Fruit fly (Drosophila melanogaster): ENCODE results near the gene lz.

DNA sequence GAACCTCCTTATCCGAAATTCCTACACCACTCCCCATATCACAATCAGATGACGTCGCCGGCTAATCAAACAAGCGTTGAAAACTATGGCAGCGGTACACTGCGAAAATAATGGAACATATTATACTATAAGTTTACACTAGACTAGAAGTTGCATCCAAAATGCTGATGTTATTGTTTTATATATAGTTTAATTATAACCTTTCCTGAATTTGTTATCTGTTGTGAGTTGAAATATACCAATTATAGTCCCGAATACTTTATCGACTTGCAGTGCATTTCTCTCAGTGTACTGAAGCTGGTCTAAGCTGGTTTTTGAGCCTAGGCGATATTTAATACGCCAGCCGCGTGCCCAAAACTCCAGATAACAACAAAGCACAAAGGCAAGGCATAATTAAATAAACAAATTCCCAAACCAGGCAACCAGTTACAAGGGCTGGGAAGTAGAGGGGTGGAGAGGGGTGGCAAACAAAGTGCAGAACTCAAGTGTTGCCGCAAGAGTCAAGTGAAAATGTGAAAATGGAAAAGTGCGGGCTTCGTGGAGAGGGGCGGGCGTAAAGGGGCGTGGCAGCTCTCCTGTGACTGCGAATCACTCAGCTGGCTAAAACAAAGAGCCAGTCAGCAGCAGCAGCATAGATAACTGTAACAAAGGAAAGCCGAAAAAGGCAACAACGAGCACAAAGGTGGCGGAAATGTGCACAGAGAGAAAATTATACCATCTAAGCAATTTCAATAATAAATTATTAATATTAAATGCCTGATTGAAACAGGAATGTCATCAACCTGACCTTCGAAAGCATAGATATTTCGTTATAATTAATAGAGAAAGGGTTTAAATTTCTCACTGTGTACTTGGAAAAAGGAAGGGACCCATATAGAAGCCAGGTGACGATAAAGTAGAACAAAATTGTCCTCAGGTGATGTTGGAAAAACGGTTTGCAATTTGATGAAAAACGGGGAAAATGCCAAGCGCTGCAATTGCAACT, 68.0 kb downstream of the lz start:
- TF ChIP-seq Myc (optimal IDR thresholded peaks at IDR 0.05) (no peak), insv (optimal IDR thresholded peaks at IDR 0.05) (no peak), h (optimal IDR thresholded peaks at IDR 0.05) (no peak), Sin3A (optimal IDR thresholded peaks at IDR 0.05) (no peak), psq (optimal IDR thresholded peaks at IDR 0.05) (no peak)

Data from Kc167 (cell line).